Fruit fly (Drosophila melanogaster): ENCODE results near the gene CG4887.

The CG4887 gene

dm6 chr2L:1158519-1159319, 14.1 kb upstream of the CG4887 start, which contains the start of gene Tango14 (continued):
- TF ChIP-seq CG14860 (GFP tag; IDR thresholded peaks at IDR 0.05; ENCODE audit: partially characterized antibody) (no peak), CG8765 (GFP tag; IDR thresholded peaks at IDR 0.05) (no peak), ranshi (GFP tag; IDR thresholded peaks at IDR 0.05) (no peak), Atf6 (GFP tag; IDR thresholded peaks at IDR 0.05) (no peak), CG11696 (GFP tag; IDR thresholded peaks at IDR 0.05) (no peak), CG9817 (tag; optimal IDR thresholded peaks at IDR 0.05) (no peak), ac (GFP tag; optimal IDR thresholded peaks at IDR 0.05) (no peak), CG14710 (tag; optimal IDR thresholded peaks at IDR 0.05) (peak; percentile 32), CG43689 (GFP tag; IDR thresholded peaks at IDR 0.05) (no peak), hbn (GFP tag; IDR thresholded peaks at IDR 0.05; ENCODE audit: partially characterized antibody) (no peak), CG18599 (GFP tag; optimal IDR thresholded peaks at IDR 0.05) (no peak), CG7372 (GFP tag; IDR thresholded peaks at IDR 0.05) (no peak), ro (GFP tag; IDR thresholded peaks at IDR 0.05) (no peak), prd (optimal IDR thresholded peaks at IDR 0.05) (no peak), prd (GFP tag; IDR thresholded peaks at IDR 0.05) (no peak), row (GFP tag; IDR thresholded peaks at IDR 0.05) (0 out of 3 replicates have a peak, but pooled peaks have one; percentile 53), Bgb (GFP tag; IDR thresholded peaks at IDR 0.05; ENCODE audit: partially characterized antibody) (peak; percentile 45; the same call in 1 of the 2 replicates), otp (GFP tag; IDR thresholded peaks at IDR 0.05) (0 out of 3 replicates have a peak, but pooled peaks have one; percentile 23), usp (GFP tag; optimal IDR thresholded peaks at IDR 0.05) (no peak), E2f2 (GFP tag; IDR thresholded peaks at IDR 0.05) (0 out of 2 replicates have a peak, but pooled peaks have one; percentile 15), chinmo (GFP tag; IDR thresholded peaks at IDR 0.05; ENCODE audit: partially characterized antibody) (0 out of 4 replicates have a peak, but pooled peaks have one; percentile 34), sob (GFP tag; IDR thresholded peaks at IDR 0.05) (no peak), gsb (GFP tag; IDR thresholded peaks at IDR 0.05) (no peak), Lpt (GFP tag; optimal IDR thresholded peaks at IDR 0.05) (no peak), CG4854 (GFP tag; optimal IDR thresholded peaks at IDR 0.05) (no peak), CG2199 (GFP tag; IDR thresholded peaks at IDR 0.05) (no peak), CG9609 (GFP tag; optimal IDR thresholded peaks at IDR 0.05) (no peak), MBD-R2 (GFP tag; IDR thresholded peaks at IDR 0.05) (peak; percentile 55), org-1 (GFP tag; optimal IDR thresholded peaks at IDR 0.05) (no peak), unpg (GFP tag; optimal IDR thresholded peaks at IDR 0.05) (no peak), Ets65A (GFP tag) (peak; percentile 37), CG2678 (tag; optimal IDR thresholded peaks at IDR 0.05) (no peak), CG15601 (tag; optimal IDR thresholded peaks at IDR 0.05) (no peak), CG12391 (tag; optimal IDR thresholded peaks at IDR 0.05) (no peak), bigmax (GFP tag; optimal IDR thresholded peaks at IDR 0.05) (peak; percentile 95), Hey (tag; optimal IDR thresholded peaks at IDR 0.05) (no peak), Hand (GFP tag; optimal IDR thresholded peaks at IDR 0.05) (no peak), CG32767 (GFP tag; IDR thresholded peaks at IDR 0.05) (no peak), Med (GFP tag) (peak; percentile 68), rib (GFP tag; IDR thresholded peaks at IDR 0.05) (no peak), Usf (GFP tag; optimal IDR thresholded peaks at IDR 0.05) (no peak), CG30403 (GFP tag; optimal IDR thresholded peaks at IDR 0.05) (no peak), Xrp1 (GFP tag; IDR thresholded peaks at IDR 0.05) (no peak), az2 (GFP tag; optimal IDR thresholded peaks at IDR 0.05) (no peak), psq (GFP tag; optimal IDR thresholded peaks at IDR 0.05) (no peak), CG10565 (GFP tag; optimal IDR thresholded peaks at IDR 0.05) (no peak), zfh1 (GFP tag; IDR thresholded peaks at IDR 0.05) (0 out of 3 replicates have a peak, but pooled peaks have one; percentile 28), Sox100B (GFP tag; optimal IDR thresholded peaks at IDR 0.05) (no peak), Doc3 (GFP tag; IDR thresholded peaks at IDR 0.05; ENCODE audit: partially characterized antibody) (no peak), CG18262 (tag; optimal IDR thresholded peaks at IDR 0.05) (peak; percentile 12)
